Worm (Caenorhabditis elegans): ENCODE results near the gene fbxa-155.

ce11 chrIII:9999235-9999634 lies 10.8 kb downstream of the fbxa-155 start, which contains the start of gene C05B5.17:
- TF ChIP-seq dpff-1 (tag; optimal IDR thresholded peaks at IDR 0.05), result no peak
- no peak for TF ChIP-seq ceh-91 (GFP tag; IDR thresholded peaks at IDR 0.05)
- TF ChIP-seq F22D6.2 (tag; optimal IDR thresholded peaks at IDR 0.05), result no peak
- no peak for TF ChIP-seq zfh-2 (GFP tag; conservative IDR thresholded peaks at IDR 0.05)
- no peak for TF ChIP-seq rpc-1 (optimal IDR thresholded peaks at IDR 0.05)
- TF ChIP-seq rpc-1 (tag; optimal IDR thresholded peaks at IDR 0.05), result no peak
- TF ChIP-seq Y79H2A.3 (GFP tag; conservative IDR thresholded peaks at IDR 0.05), result no peak
- TF ChIP-seq bed-2 (GFP tag; IDR thresholded peaks at IDR 0.05), result no peak
- TF ChIP-seq F37B4.10 (GFP tag; IDR thresholded peaks at IDR 0.05), result no peak
- TF ChIP-seq him-1 (tag; optimal IDR thresholded peaks at IDR 0.05), result no peak
- TF ChIP-seq madf-6 (GFP tag; IDR thresholded peaks at IDR 0.05), result no peak
- TF ChIP-seq lin-35 (GFP tag; optimal IDR thresholded peaks at IDR 0.05), result no peak
- no peak for TF ChIP-seq aptf-2 (GFP tag; conservative IDR thresholded peaks at IDR 0.05)
- TF ChIP-seq ama-1 (optimal IDR thresholded peaks at IDR 0.05), result no peak
- TF ChIP-seq ama-1 (GFP tag; optimal IDR thresholded peaks at IDR 0.05), result no peak

Measured in whole organism, young adult.